Worm (Caenorhabditis elegans) whole organism, L4 larva: ENCODE results near the gene npr-17.

ENCODE experiments used
- D1046.2 ChIP-seq: fragments of 200-800 bp; sonication (Bioruptor generic); IDR thresholded peaks from 2 replicates; pipeline ENCODE4 v1.3.6; 2022; ENCODE audit warnings: missing genetic modification characterization, missing compliant biosample characterization
- F49E8.2 ChIP-seq: sonication (generic microtip); optimal IDR thresholded peaks from 2 replicates; lab custom pipeline; 2016; ENCODE audit warnings: missing compliant biosample characterization, mild to moderate bottlenecking, missing genetic modification characterization, borderline replicate concordance
- jun-1 ChIP-seq: fragments of 150-350 bp; optimal IDR thresholded peaks from 2 replicates; lab custom pipeline; 2014; ENCODE audit warnings: missing biosample characterization, missing genetic modification reagents, missing genetic modification characterization
- lir-3 ChIP-seq: sonication (generic microtip); optimal IDR thresholded peaks from 2 replicates; lab custom pipeline; 2016; ENCODE audit warnings: mild to moderate bottlenecking, missing genetic modification characterization, missing compliant biosample characterization
- lsy-2 ChIP-seq, 2 experiments: fragments of 150-350 bp in 1 of 2; sonication (generic microtip) in 1 of 2; optimal IDR thresholded peaks; 2 replicates each; lab custom pipeline; 2014 to 2017; ENCODE audit warnings: missing biosample characterization in 2 of 2, missing genetic modification characterization in 2 of 2
- mdl-1 ChIP-seq, 2 experiments: fragments of 150-350 bp in 1 of 2; sonication (generic microtip) in 1 of 2; optimal IDR thresholded peaks; 2 replicates each; lab custom pipeline; 2014 to 2017; ENCODE audit warnings: missing biosample characterization in 2 of 2, missing genetic modification characterization in 2 of 2
- pha-4 ChIP-seq, 2 experiments: fragments of 150-350 bp in 1 of 2; fragments of 200-800 bp in 1 of 2; sonication (Bioruptor generic) in 1 of 2; IDR thresholded peaks in 1 of 2; optimal IDR thresholded peaks in 1 of 2; 2 replicates each; pipeline versions ENCODE4 v1.3.6 to Lab custom; 2014 to 2022; ENCODE audit warnings: missing genetic modification characterization in 2 of 2, missing genetic modification reagents in 2 of 2, missing biosample characterization in 1 of 2, missing compliant biosample characterization in 1 of 2
- pqm-1 ChIP-seq: sonication (generic microtip); optimal IDR thresholded peaks from 2 replicates; lab custom pipeline; 2017; ENCODE audit warnings: missing biosample characterization, missing genetic modification characterization

ce11 chrIII:7969121-7969520, 27.1 kb downstream of the npr-17 start, which contains the start of the genes F54H12.8 and F54H12.7:
- TF ChIP-seq lir-3 (no peak), pqm-1 (tag; lab: Kevin White, UChicago) (no peak), F49E8.2 (tag; lab: Kevin White, UChicago) (no peak), lsy-2 (tag; optimal IDR thresholded peaks at IDR 0.05; lab: Kevin White, UChicago) (no peak), D1046.2 (GFP tag; lab: Robert Waterston, UW) (no peak), pha-4 (GFP tag; IDR thresholded peaks at IDR 0.05; lab: Robert Waterston, UW) (no peak), pha-4 (tag; optimal IDR thresholded peaks at IDR 0.05; lab: Kevin White, UChicago) (no peak), mdl-1 (tag; optimal IDR thresholded peaks at IDR 0.05; lab: Kevin White, UChicago) (no peak), jun-1 (tag; lab: Kevin White, UChicago) (no peak)
